Worm (Caenorhabditis elegans) whole organism, L2 larva: ENCODE measurements around the gene irld-47.
A peak's percentile ranks its signal among the peaks of the same experiment; 100 is the strongest.

Experiments
- C34F6.9 ChIP-seq: fragments of 150-350 bp; optimal IDR thresholded peaks from 2 replicates; lab custom pipeline; 2014; ENCODE audit warnings: missing biosample characterization, missing genetic modification characterization
- F13H6.1 ChIP-seq: sonication (generic microtip); optimal IDR thresholded peaks from 2 replicates; lab custom pipeline; 2016; ENCODE audit warnings: missing genetic modification characterization, missing compliant biosample characterization
- Y55F3AM.14 ChIP-seq: fragments of 200-800 bp; sonication (Bioruptor generic); optimal IDR thresholded peaks from 2 replicates; lab custom pipeline; 2018; ENCODE audit warnings: mild to moderate bottlenecking, missing genetic modification characterization, missing compliant biosample characterization
- ZK546.5 ChIP-seq: sonication (generic microtip); optimal IDR thresholded peaks from 2 replicates; lab custom pipeline; 2017; ENCODE audit warnings: missing biosample characterization, missing genetic modification characterization
- aly-2 ChIP-seq: fragments of 150-350 bp; optimal IDR thresholded peaks from 2 replicates; lab custom pipeline; 2014; ENCODE audit warnings: missing biosample characterization, missing genetic modification characterization
- ama-1 ChIP-seq: fragments of 150-350 bp; optimal IDR thresholded peaks from 2 replicates; lab custom pipeline; 2018; ENCODE audit warnings: inconsistent platforms
- blmp-1 ChIP-seq: sonication (generic microtip); optimal IDR thresholded peaks from 2 replicates; lab custom pipeline; 2017; ENCODE audit warnings: missing genetic modification characterization, mild to moderate bottlenecking, missing compliant biosample characterization, antibody characterized with exemption, moderate library complexity; ENCODE audit not compliant: insufficient read depth
- crh-2 ChIP-seq: sonication (generic microtip); optimal IDR thresholded peaks from 2 replicates; lab custom pipeline; 2017; ENCODE audit warnings: missing biosample characterization, missing genetic modification characterization
- dmd-4 ChIP-seq: sonication (generic microtip); optimal IDR thresholded peaks from 2 replicates; lab custom pipeline; 2017; ENCODE audit warnings: missing biosample characterization, missing genetic modification characterization
- egl-27 ChIP-seq: sonication (generic microtip); optimal IDR thresholded peaks from 3 replicates; lab custom pipeline; 2017; ENCODE audit warnings: missing biosample characterization, missing genetic modification reagents, missing genetic modification characterization
- elt-1 ChIP-seq: fragments of 150-350 bp; optimal IDR thresholded peaks from 2 replicates; lab custom pipeline; 2014; ENCODE audit warnings: missing biosample characterization, missing genetic modification characterization
- gmeb-1 ChIP-seq: fragments of 150-350 bp; optimal IDR thresholded peaks from 2 replicates; lab custom pipeline; 2014; ENCODE audit warnings: missing biosample characterization, missing genetic modification characterization
- lin-11 ChIP-seq: fragments of 150-350 bp; sonication (generic microtip); optimal IDR thresholded peaks from 2 replicates; lab custom pipeline; 2014; ENCODE audit warnings: missing biosample characterization, missing genetic modification characterization, inconsistent platforms, mixed read lengths
- lin-13 ChIP-seq: fragments of 150-350 bp; optimal IDR thresholded peaks from 2 replicates; lab custom pipeline; 2014; ENCODE audit warnings: missing biosample characterization, missing genetic modification reagents, missing genetic modification characterization
- lin-39 ChIP-seq: fragments of 150-350 bp; optimal IDR thresholded peaks from 2 replicates; lab custom pipeline; 2014; ENCODE audit warnings: missing biosample characterization, missing genetic modification reagents, missing genetic modification characterization
- lsy-2 ChIP-seq, 2 experiments: fragments of 150-350 bp in 1 of 2; sonication (generic microtip) in 1 of 2; optimal IDR thresholded peaks; 2 replicates each; lab custom pipeline; 2014 to 2017; ENCODE audit warnings: missing biosample characterization in 2 of 2, missing genetic modification characterization in 2 of 2
- mab-5 ChIP-seq: fragments of 150-350 bp; optimal IDR thresholded peaks from 2 replicates; lab custom pipeline; 2014; ENCODE audit warnings: missing biosample characterization, missing genetic modification characterization
- mdl-1 ChIP-seq, 2 experiments: fragments of 150-350 bp in 1 of 2; sonication (generic microtip) in 1 of 2; optimal IDR thresholded peaks; 2 replicates each; lab custom pipeline; 2017; ENCODE audit warnings: missing biosample characterization in 2 of 2, missing genetic modification characterization in 2 of 2
- nhr-10 ChIP-seq: sonication (generic microtip); optimal IDR thresholded peaks from 2 replicates; lab custom pipeline; 2017; ENCODE audit warnings: missing biosample characterization, missing genetic modification characterization
- nhr-12 ChIP-seq: fragments of 150-350 bp; optimal IDR thresholded peaks from 2 replicates; lab custom pipeline; 2014; ENCODE audit warnings: missing biosample characterization, missing genetic modification characterization
- nhr-129 ChIP-seq: fragments of 150-350 bp; optimal IDR thresholded peaks from 2 replicates; lab custom pipeline; 2014; ENCODE audit warnings: missing biosample characterization, missing genetic modification characterization
- nhr-23 ChIP-seq: fragments of 150-350 bp; optimal IDR thresholded peaks from 2 replicates; lab custom pipeline; 2014; ENCODE audit warnings: missing biosample characterization, missing genetic modification reagents, missing genetic modification characterization
- nhr-25 ChIP-seq: fragments of 150-350 bp; sonication (generic microtip); optimal IDR thresholded peaks from 3 replicates; lab custom pipeline; 2014; ENCODE audit warnings: missing biosample characterization, missing genetic modification characterization
- nhr-6 ChIP-seq: fragments of 150-350 bp; optimal IDR thresholded peaks from 2 replicates; lab custom pipeline; 2014; ENCODE audit warnings: missing biosample characterization, missing genetic modification characterization
- nhr-77 ChIP-seq: fragments of 150-350 bp; optimal IDR thresholded peaks from 2 replicates; lab custom pipeline; 2014; ENCODE audit warnings: missing biosample characterization, missing genetic modification characterization
- peb-1 ChIP-seq: fragments of 150-350 bp; optimal IDR thresholded peaks from 2 replicates; lab custom pipeline; 2014; ENCODE audit warnings: missing biosample characterization, missing genetic modification characterization
- sma-3 ChIP-seq: sonication (generic microtip); optimal IDR thresholded peaks from 2 replicates; lab custom pipeline; 2016; ENCODE audit warnings: missing genetic modification reagents, missing genetic modification characterization, missing compliant biosample characterization
- sma-9 ChIP-seq, 2 experiments: fragments of 150-350 bp in 1 of 2; sonication (generic microtip) in 1 of 2; optimal IDR thresholded peaks; 2 replicates each; lab custom pipeline; 2014 to 2016; ENCODE audit warnings: missing genetic modification characterization in 2 of 2, mild to moderate bottlenecking in 1 of 2, missing biosample characterization in 1 of 2, missing compliant biosample characterization in 1 of 2, missing genetic modification reagents in 1 of 2, moderate library complexity in 1 of 2
- unc-55 ChIP-seq: fragments of 150-350 bp; sonication (generic microtip); optimal IDR thresholded peaks from 3 replicates; lab custom pipeline; 2014; ENCODE audit warnings: missing biosample characterization, missing genetic modification reagents, missing genetic modification characterization
- unc-62 ChIP-seq: fragments of 150-350 bp; optimal IDR thresholded peaks from 2 replicates; lab custom pipeline; 2014; ENCODE audit warnings: missing biosample characterization, missing genetic modification reagents, missing genetic modification characterization
- ztf-4 ChIP-seq: fragments of 150-350 bp; optimal IDR thresholded peaks from 2 replicates; lab custom pipeline; 2014; ENCODE audit warnings: missing biosample characterization, missing genetic modification characterization

The irld-47 gene

DNA sequence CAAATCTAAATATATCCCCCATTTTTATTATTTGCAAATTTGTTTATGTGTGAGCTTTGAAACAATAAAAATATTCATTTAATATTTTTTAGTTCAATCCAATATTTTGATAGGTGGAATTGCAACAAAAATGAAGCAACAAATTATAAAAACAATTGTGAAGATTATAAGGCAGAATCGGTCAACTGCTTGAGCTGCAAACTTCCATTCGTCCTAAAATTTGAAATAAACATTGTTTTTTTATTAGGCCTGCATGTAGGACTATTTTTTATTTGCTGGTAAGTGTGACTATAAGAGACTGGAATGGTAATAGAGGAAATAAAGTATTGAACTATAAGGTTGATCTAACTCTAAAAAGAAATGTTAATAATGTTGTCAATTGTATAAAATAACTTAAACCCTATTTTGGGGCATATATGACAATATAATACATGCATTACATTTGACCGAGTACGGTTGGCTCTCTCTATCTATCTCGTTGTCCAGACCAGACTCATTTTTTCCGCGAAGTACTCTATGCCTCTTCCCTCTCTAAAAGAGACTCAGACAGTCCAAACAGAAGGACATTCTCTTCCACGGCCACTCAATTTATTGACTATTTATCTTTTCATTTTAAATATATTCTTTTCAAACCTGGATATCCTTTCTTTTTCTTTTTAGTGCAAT is 23.4 kb upstream of the irld-47 start, which contains the start of gene T09A5.4:
Gene T09A5.4, plus strand, starts transcription at position 616 of the 666 bp plus-strand sequence.
- TF ChIP-seq unc-55 = peak; percentile 30
- TF ChIP-seq C34F6.9 (tag; lab: Kevin White, UChicago) = peak; percentile 17
- TF ChIP-seq unc-62 (GFP tag; lab: Kevin White, UChicago) = no peak
- no peak for TF ChIP-seq crh-2
- TF ChIP-seq F13H6.1 = peak; percentile 33
- no peak for TF ChIP-seq ama-1 (lab: Kevin White, UChicago)

DNA sequence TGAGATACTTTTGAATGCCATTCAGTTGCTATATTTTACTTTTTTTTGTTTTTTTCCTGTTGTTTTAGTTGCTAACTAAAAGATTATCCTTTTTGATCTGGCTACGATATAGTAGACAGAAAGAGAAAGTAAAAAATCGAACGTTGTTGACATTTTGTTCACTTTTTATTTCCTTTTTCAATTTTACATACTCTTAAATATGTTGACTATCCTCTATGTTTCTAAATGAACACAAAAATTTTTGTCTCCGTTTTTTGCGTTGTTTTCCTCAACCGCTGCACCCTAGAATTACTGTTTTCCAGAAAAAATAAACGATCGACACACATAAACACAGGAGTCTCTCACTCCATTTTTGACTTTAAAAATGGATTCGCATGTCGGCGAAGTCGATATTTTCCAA is 19.7 kb upstream of the irld-47 start, which contains the start of gene klp-3:
Gene klp-3, plus strand, starts transcription at position 301 of the 400 bp plus-strand sequence.
- TF ChIP-seq nhr-25 (tag; lab: Kevin White, UChicago) (no peak), egl-27 (tag; lab: Kevin White, UChicago) (no peak), elt-1 (tag; lab: Kevin White, UChicago) (no peak), nhr-23 (tag; lab: Kevin White, UChicago) (no peak), nhr-10 (tag; lab: Kevin White, UChicago) (no peak), nhr-77 (tag; lab: Kevin White, UChicago) (no peak), lin-13 (GFP tag; lab: Kevin White, UChicago) (no peak), gmeb-1 (tag; lab: Kevin White, UChicago) (no peak), Y55F3AM.14 (GFP tag; lab: Kevin White, UChicago) (no peak), nhr-129 (tag; lab: Kevin White, UChicago) (no peak), unc-62 (GFP tag; lab: Kevin White, UChicago) (no peak), ztf-4 (no peak), dmd-4 (no peak), lin-39 (tag; lab: Kevin White, UChicago) (no peak), unc-55 (no peak), sma-9 (GFP tag; optimal IDR thresholded peaks at IDR 0.05; lab: Kevin White, UChicago) (no peak), sma-9 (tag; optimal IDR thresholded peaks at IDR 0.05; lab: Kevin White, UChicago) (no peak), sma-3 (GFP tag; lab: Kevin White, UChicago) (no peak), F13H6.1 (no peak), lin-11 (no peak), ZK546.5 (tag; lab: Kevin White, UChicago) (no peak)

DNA sequence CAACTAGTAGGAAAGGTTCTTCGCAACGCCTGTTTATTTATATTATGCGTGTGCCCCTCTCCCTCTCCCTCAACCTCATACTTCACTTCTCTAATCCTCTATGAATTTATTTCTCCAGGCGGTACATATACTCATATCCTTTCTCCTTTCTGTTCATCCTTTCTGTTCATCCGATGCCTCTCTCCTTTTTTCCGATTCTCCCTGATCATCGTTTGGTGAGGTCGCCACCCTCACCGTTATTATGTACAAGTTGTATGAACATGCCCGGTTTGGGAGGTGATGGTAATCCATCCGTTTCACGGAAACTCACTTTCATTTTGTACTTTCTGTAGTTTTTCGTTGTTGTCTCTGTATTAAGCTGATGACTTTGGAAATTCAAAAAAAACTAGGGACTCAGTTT is 17.3 kb upstream of the irld-47 start:
- peak; percentile 6 for TF ChIP-seq C34F6.9 (tag; lab: Kevin White, UChicago)
- peak; percentile 27 for TF ChIP-seq nhr-129 (tag; lab: Kevin White, UChicago)
- no peak for TF ChIP-seq aly-2 (tag; lab: Kevin White, UChicago)
- TF ChIP-seq lin-39 (tag; lab: Kevin White, UChicago) = no peak
- TF ChIP-seq peb-1 = no peak

DNA sequence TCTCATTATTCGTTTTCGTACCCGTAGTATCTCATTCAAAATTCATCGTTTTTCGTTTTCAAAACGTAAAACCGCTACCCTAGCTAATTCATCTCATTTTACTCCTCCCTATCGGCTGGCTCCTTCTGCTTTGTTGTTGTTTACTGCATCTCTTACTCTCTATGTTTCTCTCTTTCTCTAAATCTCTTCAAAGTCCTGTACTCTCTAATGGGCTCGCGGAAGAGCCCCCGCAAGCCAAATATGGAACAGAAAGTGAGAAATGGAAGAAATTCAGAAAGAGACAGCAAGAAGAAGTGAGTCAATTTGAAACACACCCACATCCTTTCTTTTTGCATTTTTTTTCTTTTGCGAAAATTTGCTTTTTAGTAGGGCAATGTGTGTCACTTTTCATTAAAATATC is 16.3 kb upstream of the irld-47 start:
- TF ChIP-seq elt-1 (tag; lab: Kevin White, UChicago) = no peak
- TF ChIP-seq lsy-2 (tag; optimal IDR thresholded peaks at IDR 0.05; lab: Kevin White, UChicago) = peak in 1 of 2 experiments; percentile 51
- TF ChIP-seq nhr-6 (tag; lab: Kevin White, UChicago) = peak; percentile 24
- TF ChIP-seq crh-2 = peak; percentile 19
- no peak for TF ChIP-seq nhr-12 (tag; lab: Kevin White, UChicago)
- no peak for TF ChIP-seq aly-2 (tag; lab: Kevin White, UChicago)
- no peak for TF ChIP-seq dmd-4
- peak; percentile 22 for TF ChIP-seq mab-5 (tag; lab: Kevin White, UChicago)
- no peak for TF ChIP-seq blmp-1 (tag; lab: Kevin White, UChicago)
- peak; percentile 60 for TF ChIP-seq C34F6.9 (tag; lab: Kevin White, UChicago)
- no peak for TF ChIP-seq nhr-23 (tag; lab: Kevin White, UChicago)
- TF ChIP-seq nhr-77 (tag; lab: Kevin White, UChicago) = no peak
- TF ChIP-seq unc-55 = peak; percentile 62
- peak in 1 of 2 experiments; percentile 8 for TF ChIP-seq mdl-1 (tag; optimal IDR thresholded peaks at IDR 0.05; lab: Kevin White, UChicago)
- TF ChIP-seq sma-9 (GFP tag; optimal IDR thresholded peaks at IDR 0.05; lab: Kevin White, UChicago) = peak; percentile 25
- no peak for TF ChIP-seq sma-9 (tag; optimal IDR thresholded peaks at IDR 0.05; lab: Kevin White, UChicago)
